Fruit fly (Drosophila melanogaster): Measurements from ENCODE around the gene CG17147.
A peak's percentile ranks its signal among the peaks of the same experiment; 100 is the strongest.

The CG17147 gene

DNA sequence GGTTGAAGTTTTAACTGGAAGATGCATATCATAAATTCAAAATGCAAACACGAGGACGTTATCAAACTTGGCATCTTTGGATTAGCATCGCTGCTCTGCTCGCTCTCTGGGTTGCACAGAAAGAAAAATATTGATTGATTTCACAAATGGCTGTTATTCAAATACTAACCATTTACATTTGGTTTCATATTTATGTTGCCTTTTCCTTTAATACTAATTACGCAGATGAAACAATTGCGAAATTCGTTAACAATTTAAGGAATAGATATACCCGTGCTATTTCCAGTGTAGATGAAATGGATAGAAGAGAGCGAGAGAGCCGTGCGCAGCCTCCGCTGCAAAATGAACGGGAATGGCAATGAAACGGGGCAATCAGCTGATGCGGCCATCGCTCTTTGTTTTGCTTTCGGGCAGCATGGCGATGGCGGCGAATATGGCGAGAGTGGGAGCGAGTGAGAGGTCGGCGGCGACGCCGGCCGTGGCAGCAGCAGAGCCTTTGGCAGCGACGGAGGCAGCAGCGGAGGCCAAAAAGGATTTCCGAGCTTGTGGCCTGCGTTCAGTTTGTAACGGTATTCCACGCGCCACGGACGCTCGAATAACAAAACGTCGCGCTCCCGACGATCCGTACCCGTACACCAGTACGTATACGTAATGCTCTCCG is 23.9 kb downstream of the CG17147 start, which contains the start of gene rdgC (continued):
- TF ChIP-seq bbx (GFP tag; IDR thresholded peaks at IDR 0.05; ENCODE audit: partially characterized antibody) (no peak), CG2889 (GFP tag; IDR thresholded peaks at IDR 0.05) (peak; percentile 90), CG9876 (GFP tag; optimal IDR thresholded peaks at IDR 0.05) (peak; percentile 92), CG31388 (GFP tag; optimal IDR thresholded peaks at IDR 0.05) (peak; percentile 91), Camta (GFP tag; optimal IDR thresholded peaks at IDR 0.05) (peak; percentile 95), CHES-1-like (GFP tag; optimal IDR thresholded peaks at IDR 0.05) (peak; percentile 94), Hmr (GFP tag; optimal IDR thresholded peaks at IDR 0.05) (peak; percentile 96), CG13424 (tag; optimal IDR thresholded peaks at IDR 0.05) (peak; percentile 95), Hr78 (GFP tag; optimal IDR thresholded peaks at IDR 0.05) (peak in 1 of 2 experiments; percentile 78), ap (GFP tag; IDR thresholded peaks at IDR 0.05) (peak; percentile 94), HLH3B (GFP tag; IDR thresholded peaks at IDR 0.05) (peak; percentile 97), CG2120 (GFP tag; optimal IDR thresholded peaks at IDR 0.05) (peak; percentile 97), Doc3 (GFP tag; IDR thresholded peaks at IDR 0.05; ENCODE audit: partially characterized antibody) (no peak), rib (GFP tag; IDR thresholded peaks at IDR 0.05) (peak; percentile 90), stc (GFP tag; IDR thresholded peaks at IDR 0.05) (peak; percentile 97), h (optimal IDR thresholded peaks at IDR 0.05) (no peak), CG34376 (GFP tag; optimal IDR thresholded peaks at IDR 0.05) (peak; percentile 76), vnd (GFP tag; IDR thresholded peaks at IDR 0.05; ENCODE audit: partially characterized antibody) (no peak), Dip3 (GFP tag; optimal IDR thresholded peaks at IDR 0.05) (peak; percentile 94), Fer3 (tag; optimal IDR thresholded peaks at IDR 0.05) (peak; percentile 97), lilli (GFP tag; optimal IDR thresholded peaks at IDR 0.05) (peak; percentile 96), dpn (GFP tag; optimal IDR thresholded peaks at IDR 0.05) (peak; percentile 96), Kr (GFP tag; optimal IDR thresholded peaks at IDR 0.05) (no peak), z (GFP tag; IDR thresholded peaks at IDR 0.05) (peak; percentile 76), fru (optimal IDR thresholded peaks at IDR 0.05) (no peak), CG1792 (GFP tag; optimal IDR thresholded peaks at IDR 0.05) (peak; percentile 95), CG8765 (GFP tag; IDR thresholded peaks at IDR 0.05) (peak; percentile 62; the same call in 1 of the 2 replicates), dmrt11E (tag; optimal IDR thresholded peaks at IDR 0.05) (peak; percentile 36), otp (GFP tag; IDR thresholded peaks at IDR 0.05) (peak; percentile 94), CG8359 (GFP tag; optimal IDR thresholded peaks at IDR 0.05; ENCODE audit: borderline replicate concordance) (peak; percentile 85), toy (GFP tag; IDR thresholded peaks at IDR 0.05) (peak; percentile 92), gsb (GFP tag; IDR thresholded peaks at IDR 0.05) (peak; percentile 93), CG9932 (GFP tag; IDR thresholded peaks at IDR 0.05) (peak; percentile 89), CG7987 (GFP tag; optimal IDR thresholded peaks at IDR 0.05) (peak; percentile 92), dm (GFP tag; optimal IDR thresholded peaks at IDR 0.05) (peak; percentile 86), caup (GFP tag; optimal IDR thresholded peaks at IDR 0.05; ENCODE audit: severe bottlenecking) (peak; percentile 96), al (GFP tag; IDR thresholded peaks at IDR 0.05) (peak; percentile 93), slp2 (GFP tag; optimal IDR thresholded peaks at IDR 0.05) (peak; percentile 93), Rx (GFP tag; IDR thresholded peaks at IDR 0.05) (peak; percentile 95), CG13123 (GFP tag; optimal IDR thresholded peaks at IDR 0.05) (peak; percentile 90), Dfd (GFP tag; optimal IDR thresholded peaks at IDR 0.05) (no peak), CG2712 (tag; optimal IDR thresholded peaks at IDR 0.05) (peak; percentile 95), Fer2 (tag; optimal IDR thresholded peaks at IDR 0.05) (peak; percentile 83), CG13624 (GFP tag; optimal IDR thresholded peaks at IDR 0.05) (peak; percentile 97), CG33557 (GFP tag; optimal IDR thresholded peaks at IDR 0.05) (no peak), Myb (GFP tag; optimal IDR thresholded peaks at IDR 0.05) (peak; percentile 85), CG8388 (GFP tag; optimal IDR thresholded peaks at IDR 0.05) (peak; percentile 92), CG17328 (GFP tag; IDR thresholded peaks at IDR 0.05) (peak; percentile 96), CG17612 (GFP tag; IDR thresholded peaks at IDR 0.05) (peak; percentile 89), tin (GFP tag; optimal IDR thresholded peaks at IDR 0.05) (peak; percentile 94), Deaf1 (tag; optimal IDR thresholded peaks at IDR 0.05) (peak; percentile 81)

All from whole organism, embryonic.